Worm (Caenorhabditis elegans) whole organism, L3 larva: Measurements from ENCODE around the gene nstp-3.

Source experiments
- R02D3.7 ChIP-seq: fragments of 150-350 bp; optimal IDR thresholded peaks from 2 replicates; lab custom pipeline; 2014; ENCODE audit warnings: missing biosample characterization, missing genetic modification characterization
- aly-2 ChIP-seq: fragments of 150-350 bp; optimal IDR thresholded peaks from 2 replicates; lab custom pipeline; 2014; ENCODE audit warnings: missing biosample characterization, missing genetic modification characterization
- ama-1 ChIP-seq: fragments of 150-350 bp; optimal IDR thresholded peaks from 2 replicates; lab custom pipeline; 2018
- ceh-16 ChIP-seq: sonication (generic microtip); optimal IDR thresholded peaks from 2 replicates; lab custom pipeline; 2017; ENCODE audit warnings: missing biosample characterization, missing genetic modification characterization
- ceh-28 ChIP-seq: fragments of 150-350 bp; optimal IDR thresholded peaks from 2 replicates; lab custom pipeline; 2014; ENCODE audit warnings: missing biosample characterization, missing genetic modification reagents, missing genetic modification characterization
- ceh-82 ChIP-seq: fragments of 150-350 bp; optimal IDR thresholded peaks from 2 replicates; lab custom pipeline; 2014; ENCODE audit warnings: missing biosample characterization, missing genetic modification characterization
- ceh-9 ChIP-seq: sonication (generic microtip); optimal IDR thresholded peaks from 2 replicates; lab custom pipeline; 2018; ENCODE audit warnings: missing biosample characterization, missing genetic modification characterization
- egl-5 ChIP-seq: fragments of 150-350 bp; optimal IDR thresholded peaks from 2 replicates; lab custom pipeline; 2017; ENCODE audit warnings: missing biosample characterization, missing genetic modification reagents, missing genetic modification characterization, inconsistent platforms
- elt-1 ChIP-seq: fragments of 150-350 bp; optimal IDR thresholded peaks from 2 replicates; lab custom pipeline; 2014; ENCODE audit warnings: missing biosample characterization, missing genetic modification characterization
- elt-3 ChIP-seq, 3 experiments: fragments of 150-350 bp in 1 of 3; sonication (generic microtip) in 2 of 3; optimal IDR thresholded peaks; 2 replicates in 2 of 3; 4 replicates in 1 of 3; lab custom pipeline; 2014 to 2017; ENCODE audit warnings: missing biosample characterization in 3 of 3, missing genetic modification characterization in 3 of 3
- eor-1 ChIP-seq, 2 experiments: fragments of 150-350 bp; optimal IDR thresholded peaks; 2 replicates each; lab custom pipeline; 2014 to 2018; ENCODE audit warnings: missing biosample characterization in 2 of 2, missing genetic modification characterization in 2 of 2
- fkh-10 ChIP-seq: sonication (generic microtip); optimal IDR thresholded peaks from 2 replicates; lab custom pipeline; 2017; ENCODE audit warnings: missing biosample characterization, missing genetic modification reagents, missing genetic modification characterization
- fkh-2 ChIP-seq: fragments of 150-350 bp; optimal IDR thresholded peaks from 2 replicates; lab custom pipeline; 2014; ENCODE audit warnings: missing biosample characterization, missing genetic modification reagents, missing genetic modification characterization
- hmg-11 ChIP-seq: sonication (generic microtip); optimal IDR thresholded peaks from 2 replicates; lab custom pipeline; 2016; ENCODE audit warnings: missing genetic modification characterization, missing compliant biosample characterization
- jun-1 ChIP-seq: fragments of 150-350 bp; optimal IDR thresholded peaks from 2 replicates; lab custom pipeline; 2014; ENCODE audit warnings: missing biosample characterization, missing genetic modification reagents, missing genetic modification characterization
- lin-15B ChIP-seq: fragments of 150-350 bp; optimal IDR thresholded peaks from 2 replicates; lab custom pipeline; 2014; ENCODE audit warnings: missing biosample characterization, missing genetic modification characterization
- lin-39 ChIP-seq: fragments of 150-350 bp; optimal IDR thresholded peaks from 2 replicates; lab custom pipeline; 2018; ENCODE audit warnings: missing biosample characterization, missing genetic modification reagents, missing genetic modification characterization
- lsy-12 ChIP-seq: sonication (generic microtip); optimal IDR thresholded peaks from 2 replicates; lab custom pipeline; 2016; ENCODE audit warnings: mild to moderate bottlenecking, missing genetic modification characterization, missing compliant biosample characterization
- mdl-1 ChIP-seq: fragments of 150-350 bp; optimal IDR thresholded peaks from 2 replicates; lab custom pipeline; 2014; ENCODE audit warnings: missing biosample characterization, missing genetic modification characterization
- mml-1 ChIP-seq: fragments of 150-350 bp; sonication (generic microtip); optimal IDR thresholded peaks from 3 replicates; lab custom pipeline; 2014; ENCODE audit warnings: missing biosample characterization, missing genetic modification characterization
- nfya-1 ChIP-seq: sonication (generic microtip); optimal IDR thresholded peaks from 2 replicates; lab custom pipeline; 2017; ENCODE audit warnings: missing genetic modification characterization, mild to moderate bottlenecking, missing compliant biosample characterization, antibody characterized with exemption, moderate library complexity; ENCODE audit not compliant: insufficient read depth
- nhr-11 ChIP-seq: fragments of 150-350 bp; optimal IDR thresholded peaks from 2 replicates; lab custom pipeline; 2014; ENCODE audit warnings: missing biosample characterization, missing genetic modification characterization
- nhr-12 ChIP-seq: fragments of 150-350 bp; optimal IDR thresholded peaks from 2 replicates; lab custom pipeline; 2014; ENCODE audit warnings: missing biosample characterization, missing genetic modification characterization
- nhr-23 ChIP-seq: fragments of 150-350 bp; optimal IDR thresholded peaks from 2 replicates; lab custom pipeline; 2014; ENCODE audit warnings: missing biosample characterization, missing genetic modification reagents, missing genetic modification characterization
- nhr-237 ChIP-seq: fragments of 150-350 bp; optimal IDR thresholded peaks from 2 replicates; lab custom pipeline; 2014; ENCODE audit warnings: missing biosample characterization, missing genetic modification characterization
- nhr-25 ChIP-seq: sonication (generic microtip); optimal IDR thresholded peaks from 2 replicates; lab custom pipeline; 2017; ENCODE audit warnings: missing biosample characterization, missing genetic modification characterization
- nhr-28 ChIP-seq: fragments of 150-350 bp; optimal IDR thresholded peaks from 2 replicates; lab custom pipeline; 2014; ENCODE audit warnings: missing biosample characterization, missing genetic modification characterization
- nhr-43 ChIP-seq: sonication (generic microtip); optimal IDR thresholded peaks from 2 replicates; lab custom pipeline; 2016; ENCODE audit warnings: mild to moderate bottlenecking, missing genetic modification characterization, missing compliant biosample characterization; ENCODE audit not compliant: poor library complexity, severe bottlenecking
- nhr-67 ChIP-seq: fragments of 150-350 bp; optimal IDR thresholded peaks from 2 replicates; lab custom pipeline; 2014; ENCODE audit warnings: missing biosample characterization, missing genetic modification characterization
- nhr-76 ChIP-seq: fragments of 150-350 bp; sonication (generic microtip); optimal IDR thresholded peaks from 5 replicates; lab custom pipeline; 2014; ENCODE audit warnings: missing biosample characterization, missing genetic modification characterization
- nhr-77 ChIP-seq: fragments of 150-350 bp; optimal IDR thresholded peaks from 2 replicates; lab custom pipeline; 2014; ENCODE audit warnings: missing biosample characterization, missing genetic modification characterization
- pha-4 ChIP-seq: fragments of 150-350 bp; optimal IDR thresholded peaks from 2 replicates; lab custom pipeline; 2014; ENCODE audit warnings: missing biosample characterization, missing genetic modification reagents, missing genetic modification characterization
- pqm-1 ChIP-seq: fragments of 150-350 bp; optimal IDR thresholded peaks from 2 replicates; lab custom pipeline; 2017; ENCODE audit warnings: missing biosample characterization, missing genetic modification characterization, inconsistent platforms
- sea-2 ChIP-seq: fragments of 150-350 bp; sonication (generic microtip); optimal IDR thresholded peaks from 4 replicates; lab custom pipeline; 2014; ENCODE audit warnings: missing biosample characterization, missing genetic modification reagents, missing genetic modification characterization
- skn-1 ChIP-seq: fragments of 150-350 bp; optimal IDR thresholded peaks from 2 replicates; lab custom pipeline; 2014; ENCODE audit warnings: missing biosample characterization, missing genetic modification characterization
- snpc-4 ChIP-seq: fragments of 150-350 bp; optimal IDR thresholded peaks from 2 replicates; lab custom pipeline; 2014; ENCODE audit warnings: missing biosample characterization, missing genetic modification characterization
- tbx-2 ChIP-seq: sonication (generic microtip); optimal IDR thresholded peaks from 2 replicates; lab custom pipeline; 2016; ENCODE audit warnings: mild to moderate bottlenecking, missing genetic modification characterization, missing compliant biosample characterization
- unc-39 ChIP-seq: sonication (generic microtip); optimal IDR thresholded peaks from 4 replicates; lab custom pipeline; 2017; ENCODE audit warnings: missing biosample characterization, missing genetic modification characterization
- unc-62 ChIP-seq: fragments of 150-350 bp; sonication (generic microtip); optimal IDR thresholded peaks from 4 replicates; lab custom pipeline; 2014; ENCODE audit warnings: missing biosample characterization, missing genetic modification reagents, missing genetic modification characterization
- zag-1 ChIP-seq: fragments of 150-350 bp; optimal IDR thresholded peaks from 2 replicates; lab custom pipeline; 2014; ENCODE audit warnings: missing biosample characterization, missing genetic modification characterization
- ztf-11 ChIP-seq: fragments of 150-350 bp; optimal IDR thresholded peaks from 2 replicates; lab custom pipeline; 2014; ENCODE audit warnings: missing biosample characterization, missing genetic modification characterization
- ztf-4 ChIP-seq: fragments of 150-350 bp; optimal IDR thresholded peaks from 2 replicates; lab custom pipeline; 2014; ENCODE audit warnings: missing biosample characterization, missing genetic modification characterization

The nstp-3 gene

DNA sequence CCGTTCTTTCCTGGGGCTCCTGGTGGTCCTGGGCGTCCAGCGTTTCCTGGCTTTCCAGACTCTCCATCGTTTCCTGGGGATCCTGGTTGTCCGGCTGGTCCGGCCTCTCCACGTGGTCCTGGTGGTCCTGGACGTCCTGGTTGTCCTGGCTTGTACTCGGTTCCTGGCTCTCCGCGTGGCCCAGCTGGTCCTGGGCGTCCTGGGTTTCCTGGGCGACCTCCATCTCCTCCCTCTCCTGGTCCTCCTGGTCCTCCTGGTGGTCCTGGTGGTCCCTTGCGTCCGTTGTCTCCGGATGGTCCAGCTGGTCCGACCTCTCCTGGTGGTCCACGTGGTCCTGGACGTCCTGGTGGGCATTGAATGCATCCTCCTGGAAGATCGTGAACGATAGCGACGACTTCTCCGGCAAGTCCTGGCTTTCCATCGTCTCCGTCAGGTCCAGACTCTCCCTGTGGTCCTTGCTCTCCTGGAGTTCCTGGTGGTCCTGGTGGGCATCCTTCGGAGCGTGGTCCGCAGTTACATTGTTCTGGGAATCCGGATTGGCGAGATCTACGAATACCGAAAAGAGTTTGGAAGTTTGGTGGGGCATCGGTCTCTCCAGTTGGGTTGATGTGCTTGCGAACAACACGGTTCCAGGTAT is 38.1 kb upstream of the nstp-3 start:
- no peak for TF ChIP-seq nhr-43 (tag; lab: Kevin White, UChicago)
- TF ChIP-seq zag-1 (tag; lab: Kevin White, UChicago), result no peak
- no peak for TF ChIP-seq ceh-16 (tag; lab: Kevin White, UChicago)
- no peak for TF ChIP-seq ztf-4 (tag; lab: Kevin White, UChicago)
- TF ChIP-seq elt-3 (tag; optimal IDR thresholded peaks at IDR 0.05; lab: Kevin White, UChicago), result no peak
- TF ChIP-seq nhr-25 (tag; lab: Kevin White, UChicago), result no peak
- TF ChIP-seq tbx-2, result no peak
- no peak for TF ChIP-seq unc-62 (GFP tag; lab: Kevin White, UChicago)
- no peak for TF ChIP-seq nhr-67 (tag; lab: Kevin White, UChicago)
- no peak for TF ChIP-seq unc-39
- no peak for TF ChIP-seq sea-2
- TF ChIP-seq pqm-1 (tag; lab: Kevin White, UChicago), result no peak
- no peak for TF ChIP-seq nfya-1 (tag; lab: Kevin White, UChicago)
- TF ChIP-seq mml-1 (tag; lab: Kevin White, UChicago), result no peak
- TF ChIP-seq pha-4, result no peak
- TF ChIP-seq nhr-28 (tag; lab: Kevin White, UChicago), result no peak
- TF ChIP-seq nhr-76 (tag; lab: Kevin White, UChicago), result no peak
- TF ChIP-seq egl-5 (tag; lab: Kevin White, UChicago), result no peak
- no peak for TF ChIP-seq lin-15B

DNA sequence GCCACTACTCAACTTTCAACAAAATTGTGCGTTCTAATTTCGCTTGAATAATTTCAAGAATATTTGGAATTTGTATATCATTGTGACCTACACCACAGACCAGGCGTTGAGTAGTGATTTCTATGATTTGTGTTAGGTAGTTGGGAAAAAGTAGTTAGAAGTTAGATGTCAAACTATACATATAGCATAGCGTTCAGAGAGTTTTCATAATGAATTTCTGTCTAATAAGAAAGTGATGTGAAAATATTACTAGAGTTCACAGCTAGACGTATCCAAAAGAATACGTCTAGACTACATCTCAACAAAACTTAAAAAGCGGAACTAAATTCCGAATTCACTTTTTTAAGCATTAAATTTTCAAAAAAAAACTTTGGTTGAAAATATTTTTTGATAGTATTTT is 37.4 kb upstream of the nstp-3 start:
- TF ChIP-seq skn-1 (no peak), pha-4 (no peak), nhr-28 (tag; lab: Kevin White, UChicago) (no peak), unc-62 (GFP tag; lab: Kevin White, UChicago) (no peak), nhr-237 (tag; lab: Kevin White, UChicago) (no peak), lin-15B (no peak), mml-1 (tag; lab: Kevin White, UChicago) (no peak), ceh-28 (no peak), tbx-2 (no peak), fkh-2 (tag; lab: Kevin White, UChicago) (no peak), eor-1 (tag; optimal IDR thresholded peaks at IDR 0.05; lab: Kevin White, UChicago) (no peak)

DNA sequence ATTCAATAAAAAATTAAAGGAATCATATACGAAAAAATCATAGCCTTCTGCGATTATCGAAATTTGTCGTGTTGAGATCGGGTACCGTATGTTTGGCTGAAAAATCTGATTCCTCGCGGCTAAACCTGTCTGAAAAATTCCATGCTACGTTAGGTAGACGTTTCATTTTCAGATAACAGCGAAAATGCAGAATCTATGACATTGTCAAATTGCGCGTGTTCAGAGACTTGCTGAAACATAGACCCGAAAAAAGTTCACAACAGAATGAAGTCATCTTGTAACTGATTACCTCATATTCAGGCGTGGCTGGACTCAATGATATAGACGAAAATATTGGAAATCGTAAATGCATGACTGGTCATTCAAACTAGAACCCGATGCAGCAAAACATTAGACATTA is 35.5 kb upstream of the nstp-3 start, which contains the start of gene srh-76:
srh-76 (plus strand) TSS at position 301 of the 400 bp plus-strand sequence.
- TF ChIP-seq mdl-1 (no peak), nhr-67 (tag; lab: Kevin White, UChicago) (no peak), R02D3.7 (tag; lab: Kevin White, UChicago) (no peak), pqm-1 (tag; lab: Kevin White, UChicago) (no peak), unc-39 (no peak), nfya-1 (tag; lab: Kevin White, UChicago) (no peak), ceh-9 (tag; lab: Kevin White, UChicago) (no peak), tbx-2 (no peak), aly-2 (no peak), lin-39 (no peak), nhr-76 (tag; lab: Kevin White, UChicago) (no peak), nhr-77 (tag; lab: Kevin White, UChicago) (no peak), nhr-11 (tag; lab: Kevin White, UChicago) (no peak), nhr-12 (tag; lab: Kevin White, UChicago) (no peak), elt-1 (tag; lab: Kevin White, UChicago) (no peak), ceh-82 (no peak)
- TF ChIP-seq, all 47 proteins: peak for 0

DNA sequence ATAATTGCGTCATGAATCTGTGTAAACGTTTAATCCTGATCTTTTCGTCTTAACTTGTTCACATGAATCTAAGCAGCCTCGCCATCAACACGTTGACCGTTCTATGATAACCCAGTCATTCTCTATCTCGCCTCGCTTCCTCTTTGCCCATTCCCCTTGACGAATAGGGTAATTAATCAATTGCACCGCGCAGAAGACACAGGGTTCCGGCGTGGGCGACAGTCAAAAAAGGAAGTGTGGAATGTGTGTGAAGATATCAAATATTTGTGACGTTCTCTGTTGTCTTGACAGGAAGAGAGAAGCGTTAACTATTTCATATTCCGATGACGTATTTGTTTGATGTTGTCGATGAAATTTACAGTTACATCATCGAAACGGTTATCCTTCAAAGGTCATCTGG is 34.8 kb upstream of the nstp-3 start:
- TF ChIP-seq lin-15B (no peak), lin-39 (peak; percentile 44), zag-1 (tag; lab: Kevin White, UChicago) (no peak), nhr-76 (tag; lab: Kevin White, UChicago) (no peak), eor-1 (tag; optimal IDR thresholded peaks at IDR 0.05; lab: Kevin White, UChicago) (no peak), nhr-43 (tag; lab: Kevin White, UChicago) (peak; percentile 82), jun-1 (tag; lab: Kevin White, UChicago) (no peak), skn-1 (no peak), tbx-2 (no peak), nhr-237 (tag; lab: Kevin White, UChicago) (no peak), ceh-82 (no peak), fkh-10 (GFP tag; lab: Kevin White, UChicago) (no peak), nhr-23 (peak; percentile 81), elt-1 (tag; lab: Kevin White, UChicago) (no peak), lsy-12 (tag; lab: Kevin White, UChicago) (no peak), ceh-16 (tag; lab: Kevin White, UChicago) (no peak), aly-2 (peak; percentile 27), elt-3 (tag; optimal IDR thresholded peaks at IDR 0.05; lab: Kevin White, UChicago) (peak in 2 of 3 experiments; percentile 59 to 66), hmg-11 (tag; lab: Kevin White, UChicago) (no peak), nfya-1 (tag; lab: Kevin White, UChicago) (no peak), nhr-25 (tag; lab: Kevin White, UChicago) (peak; percentile 89), sea-2 (no peak), ceh-28 (peak; percentile 54), snpc-4 (tag; lab: Kevin White, UChicago) (no peak), ztf-11 (tag; lab: Kevin White, UChicago) (no peak), ztf-4 (tag; lab: Kevin White, UChicago) (no peak), ama-1 (lab: Kevin White, UChicago) (no peak), unc-62 (GFP tag; lab: Kevin White, UChicago) (peak; percentile 72), nhr-77 (tag; lab: Kevin White, UChicago) (no peak)
